Fruit fly (Drosophila melanogaster) whole organism, prepupa: ENCODE results near the gene CG8072.

Source experiments
- CG11762 ChIP-seq: fragments of 200-800 bp; sonication (Bioruptor generic); optimal IDR thresholded peaks from 3 replicates; lab custom pipeline; 2016; ENCODE audit warnings: missing biosample characterization, missing genetic modification characterization; ENCODE audit not compliant: insufficient read depth
- CG15336 ChIP-seq: fragments of 200-800 bp; sonication (Bioruptor generic); IDR thresholded peaks from 2 replicates; pipeline ENCODE4 v1.3.6; 2022; ENCODE audit warnings: missing biosample characterization, missing genetic modification characterization
- CG3032 ChIP-seq: fragments of 200-800 bp; optimal IDR thresholded peaks from 2 replicates; lab custom pipeline; 2019; ENCODE audit warnings: missing biosample characterization, mild to moderate bottlenecking, missing genetic modification characterization, moderate library complexity
- CG32006 ChIP-seq: fragments of 200-800 bp; sonication (Bioruptor generic); optimal IDR thresholded peaks from 3 replicates; lab custom pipeline; 2017; ENCODE audit warnings: missing biosample characterization, mild to moderate bottlenecking, missing genetic modification characterization
- CG3919 ChIP-seq: fragments of 200-800 bp; sonication (Bioruptor generic); optimal IDR thresholded peaks from 3 replicates; lab custom pipeline; 2016; ENCODE audit warnings: missing biosample characterization, missing genetic modification characterization
- CG6163 ChIP-seq: fragments of 200-800 bp; sonication (Bioruptor generic); IDR thresholded peaks from 3 replicates; pipeline ENCODE4 v1.3.6; 2022; ENCODE audit warnings: missing biosample characterization, missing genetic modification characterization
- CG6808 ChIP-seq: fragments of 200-800 bp; sonication (Bioruptor generic); optimal IDR thresholded peaks from 3 replicates; lab custom pipeline; 2017; ENCODE audit warnings: missing biosample characterization, missing genetic modification characterization, mild to moderate bottlenecking, moderate library complexity, missing genetic modification reagents
- CG6854 ChIP-seq: fragments of 200-800 bp; sonication (Bioruptor generic); optimal IDR thresholded peaks from 2 replicates; lab custom pipeline; 2017; ENCODE audit warnings: missing biosample characterization, mild to moderate bottlenecking, missing genetic modification characterization
- CG8119 ChIP-seq: fragments of 200-800 bp; sonication (Bioruptor generic); IDR thresholded peaks from 3 replicates; pipeline ENCODE4 v1.3.6; 2022; ENCODE audit warnings: missing biosample characterization, missing genetic modification characterization
- Eip78C ChIP-seq: fragments of 200-800 bp; sonication (Bioruptor generic); peaks from one replicate; lab custom pipeline; 2016; ENCODE audit warnings: missing biosample characterization, missing genetic modification characterization
- Hr4 ChIP-seq: fragments of 200-800 bp; sonication (Bioruptor generic); optimal IDR thresholded peaks from 3 replicates; lab custom pipeline; 2016; ENCODE audit warnings: missing biosample characterization, missing genetic modification characterization
- Sox14 ChIP-seq: fragments of 200-800 bp; sonication (Bioruptor generic); optimal IDR thresholded peaks from 3 replicates; lab custom pipeline; 2016; ENCODE audit warnings: missing biosample characterization, missing genetic modification characterization
- Sox15 ChIP-seq: fragments of 200-800 bp; sonication (Bioruptor generic); optimal IDR thresholded peaks from 3 replicates; lab custom pipeline; 2016; ENCODE audit warnings: missing biosample characterization, missing genetic modification characterization
- acj6 ChIP-seq: fragments of 200-800 bp; sonication (Bioruptor generic); optimal IDR thresholded peaks from 3 replicates; lab custom pipeline; 2016; ENCODE audit warnings: missing biosample characterization, missing genetic modification characterization
- cyc ChIP-seq: fragments of 200-800 bp; sonication (Bioruptor generic); optimal IDR thresholded peaks from 3 replicates; lab custom pipeline; 2016; ENCODE audit warnings: missing biosample characterization, missing genetic modification characterization
- eg ChIP-seq: fragments of 200-800 bp; sonication (Bioruptor generic); IDR thresholded peaks from 3 replicates; pipeline ENCODE4 v1.3.6; 2022; ENCODE audit warnings: missing biosample characterization, missing genetic modification characterization
- lz ChIP-seq: fragments of 200-800 bp; sonication (Bioruptor generic); optimal IDR thresholded peaks from 3 replicates; lab custom pipeline; 2016; ENCODE audit warnings: missing biosample characterization, missing genetic modification characterization
- salr ChIP-seq, 2 experiments: fragments of 200-800 bp; sonication (Bioruptor generic); optimal IDR thresholded peaks; 3 replicates each; lab custom pipeline; 2016 to 2018; ENCODE audit warnings: missing biosample characterization in 2 of 2, missing genetic modification characterization in 2 of 2, mild to moderate bottlenecking in 1 of 2
- spab ChIP-seq: fragments of 200-800 bp; sonication (Bioruptor generic); optimal IDR thresholded peaks from 2 replicates; lab custom pipeline; 2017; ENCODE audit warnings: missing biosample characterization, mild to moderate bottlenecking, missing genetic modification characterization, missing genetic modification reagents
- ss ChIP-seq, 2 experiments: fragments of 200-800 bp; sonication (Bioruptor generic); optimal IDR thresholded peaks; 2 replicates in 1 of 2; 3 replicates in 1 of 2; lab custom pipeline; 2017 to 2018; ENCODE audit warnings: mild to moderate bottlenecking in 2 of 2, missing biosample characterization in 2 of 2, missing genetic modification characterization in 2 of 2, moderate library complexity in 1 of 2

CG8072 gene

DNA sequence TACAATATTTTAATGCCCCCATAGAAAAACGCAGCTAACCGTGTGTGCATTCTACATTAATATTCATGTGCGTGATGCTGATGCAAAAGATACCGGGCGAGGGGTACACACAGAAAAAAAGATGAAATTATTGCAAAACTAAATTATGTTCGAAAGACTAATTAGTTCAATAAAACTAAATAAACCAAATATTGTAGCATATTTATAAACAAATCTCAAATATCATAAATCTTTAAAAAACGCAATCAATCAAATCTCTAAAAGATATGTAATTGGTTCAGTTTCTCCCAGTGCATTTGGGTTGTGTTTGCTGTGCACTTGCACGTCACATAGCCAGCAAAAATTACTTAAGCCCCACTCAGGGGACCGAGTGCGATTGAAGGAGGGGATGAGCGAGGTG is 46.9 kb downstream of the CG8072 start (continued):
- TF ChIP-seq salr (GFP tag; optimal IDR thresholded peaks at IDR 0.05; lab: Kevin White, UChicago), result peak in 1 of 2 experiments; percentile 60
- peak; percentile 63 for TF ChIP-seq Hr4 (GFP tag; lab: Kevin White, UChicago)
- no peak for TF ChIP-seq CG6808 (GFP tag; lab: Kevin White, UChicago)
- no peak for TF ChIP-seq CG11762
- peak; percentile 8 for TF ChIP-seq Sox14 (GFP tag; lab: Kevin White, UChicago)
- peak; percentile 42 for TF ChIP-seq CG3032 (tag; lab: Kevin White, UChicago)
- TF ChIP-seq CG32006 (GFP tag; lab: Kevin White, UChicago), result peak; percentile 72
- TF ChIP-seq spab (GFP tag; lab: Kevin White, UChicago), result peak; percentile 17
- TF ChIP-seq ss (GFP tag; optimal IDR thresholded peaks at IDR 0.05; lab: Kevin White, UChicago), result peak; percentile 18 to 26
- no peak for TF ChIP-seq lz (GFP tag; lab: Kevin White, UChicago)
- TF ChIP-seq CG3919, result peak; percentile 18
- no peak for TF ChIP-seq Sox15 (GFP tag; lab: Kevin White, UChicago)
- TF ChIP-seq cyc (GFP tag; lab: Kevin White, UChicago), result no peak
- TF ChIP-seq acj6 (GFP tag; lab: Kevin White, UChicago), result peak; percentile 35

DNA sequence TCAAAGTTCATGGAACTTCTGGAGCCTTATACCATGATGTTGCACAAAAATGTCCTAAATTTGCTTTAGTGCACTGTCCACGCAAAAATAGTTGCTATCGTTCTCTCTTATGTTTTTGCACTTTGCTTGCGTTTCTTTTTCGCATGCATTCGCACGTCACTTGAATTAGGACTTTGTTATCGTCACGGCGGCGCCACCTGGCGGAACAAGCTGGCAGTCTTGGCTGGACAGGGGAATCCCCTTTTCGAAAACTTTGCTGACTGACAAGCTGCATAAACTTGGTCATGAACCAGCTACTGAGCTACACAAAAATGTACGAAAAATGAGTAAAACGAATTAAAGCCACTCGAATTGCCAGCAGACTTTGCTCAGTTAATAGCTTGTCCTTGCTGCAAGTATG is 48.0 kb downstream of the CG8072 start:
- TF ChIP-seq Eip78C (GFP tag; lab: Kevin White, UChicago), result peak; percentile 61
- TF ChIP-seq ss (GFP tag; optimal IDR thresholded peaks at IDR 0.05; lab: Kevin White, UChicago), result no peak

dm6 chr3L:10201655-10202054 is 50.0 kb downstream of the CG8072 start, which contains the start of gene ect:
ect (minus strand) TSS chr3L:10201837.
- TF ChIP-seq CG15336 (GFP tag; lab: Robert Waterston, UW) (peak; percentile 27; the same call in 1 of the 2 replicates), CG8119 (GFP tag; lab: Robert Waterston, UW) (peak; percentile 53; the same call in 2 of the 3 replicates), CG6163 (GFP tag; lab: Robert Waterston, UW) (0 out of 3 replicates have a peak, but pooled peaks have one; percentile 30), CG3919 (peak; percentile 22), eg (0 out of 3 replicates have a peak, but pooled peaks have one; percentile 24), CG6854 (GFP tag; lab: Kevin White, UChicago) (no peak), Hr4 (GFP tag; lab: Kevin White, UChicago) (no peak)
